Worm (Caenorhabditis elegans): ENCODE data around the gene parn-1.

The parn-1 gene

ce11 chrV:12649636-12650035 is 45.4 kb downstream of the parn-1 start, which contains the start of gene lin-25:
TSS of gene lin-25 (plus strand) at chrV:12649925.
- TF ChIP-seq elt-1 (tag; optimal IDR thresholded peaks at IDR 0.05; ENCODE audit: borderline replicate concordance, insufficient read depth) (no peak), ceh-83 (GFP tag; optimal IDR thresholded peaks at IDR 0.05) (no peak), bed-3 (GFP tag; optimal IDR thresholded peaks at IDR 0.05) (no peak), ceh-43 (GFP tag; optimal IDR thresholded peaks at IDR 0.05) (no peak), pha-4 (tag; optimal IDR thresholded peaks at IDR 0.05) (peak; percentile 44), lin-13 (tag; optimal IDR thresholded peaks at IDR 0.05) (no peak), hlh-1 (tag; optimal IDR thresholded peaks at IDR 0.05) (peak; percentile 11), zip-8 (tag; optimal IDR thresholded peaks at IDR 0.05) (no peak), unc-120 (tag; optimal IDR thresholded peaks at IDR 0.05; ENCODE audit: poor library complexity, severe bottlenecking) (no peak), nhr-237 (tag; optimal IDR thresholded peaks at IDR 0.05) (no peak), nhr-12 (tag; optimal IDR thresholded peaks at IDR 0.05) (no peak), M03D4.4 (tag; optimal IDR thresholded peaks at IDR 0.05) (no peak), ces-1 (GFP tag; optimal IDR thresholded peaks at IDR 0.05) (peak; percentile 64), unc-39 (tag; optimal IDR thresholded peaks at IDR 0.05) (no peak), nhr-76 (tag; optimal IDR thresholded peaks at IDR 0.05) (no peak), lsy-2 (tag; optimal IDR thresholded peaks at IDR 0.05) (peak; percentile 1), ham-2 (GFP tag; optimal IDR thresholded peaks at IDR 0.05) (no peak), mep-1 (tag; optimal IDR thresholded peaks at IDR 0.05) (peak; percentile 43), ztf-11 (tag; optimal IDR thresholded peaks at IDR 0.05) (no peak), drap-1 (GFP tag; optimal IDR thresholded peaks at IDR 0.05) (no peak), nhr-2 (tag; optimal IDR thresholded peaks at IDR 0.05) (no peak), elt-3 (tag; optimal IDR thresholded peaks at IDR 0.05) (no peak), unc-62 (GFP tag; optimal IDR thresholded peaks at IDR 0.05) (no peak), tbx-8 (GFP tag; optimal IDR thresholded peaks at IDR 0.05) (no peak), sem-2 (GFP tag; optimal IDR thresholded peaks at IDR 0.05) (no peak), blmp-1 (tag; optimal IDR thresholded peaks at IDR 0.05) (no peak), lin-32 (GFP tag; optimal IDR thresholded peaks at IDR 0.05) (no peak), mls-2 (tag; optimal IDR thresholded peaks at IDR 0.05) (no peak), cnd-1 (tag; optimal IDR thresholded peaks at IDR 0.05) (no peak), nhr-28 (tag; optimal IDR thresholded peaks at IDR 0.05) (no peak), snpc-4 (tag; optimal IDR thresholded peaks at IDR 0.05) (no peak), sptf-1 (tag; optimal IDR thresholded peaks at IDR 0.05) (no peak), flh-1 (GFP tag; optimal IDR thresholded peaks at IDR 0.05) (no peak), mab-5 (tag; optimal IDR thresholded peaks at IDR 0.05) (no peak), ceh-39 (tag; optimal IDR thresholded peaks at IDR 0.05) (no peak)

- no peak for TF ChIP-seq unc-120 (tag; optimal IDR thresholded peaks at IDR 0.05; ENCODE audit: poor library complexity, severe bottlenecking)
- no peak for TF ChIP-seq ceh-43 (GFP tag; optimal IDR thresholded peaks at IDR 0.05)
- TF ChIP-seq ces-1 (GFP tag; optimal IDR thresholded peaks at IDR 0.05) = no peak
- no peak for TF ChIP-seq nhr-2 (tag; optimal IDR thresholded peaks at IDR 0.05)
- TF ChIP-seq bed-3 (GFP tag; optimal IDR thresholded peaks at IDR 0.05) = no peak
- TF ChIP-seq lin-13 (tag; optimal IDR thresholded peaks at IDR 0.05) = no peak
- TF ChIP-seq blmp-1 (tag; optimal IDR thresholded peaks at IDR 0.05) = no peak
These were observed 45.8 kb downstream of the parn-1 start, which contains the start of gene gpa-9 for ce11 chrV:12649213-12649612. TSS of gene gpa-9 (minus strand) at chrV:12649313.

- no peak for TF ChIP-seq nhr-2 (tag; optimal IDR thresholded peaks at IDR 0.05)
- no peak for TF ChIP-seq zip-8 (tag; optimal IDR thresholded peaks at IDR 0.05)
- no peak for TF ChIP-seq flh-1 (GFP tag; optimal IDR thresholded peaks at IDR 0.05)
- TF ChIP-seq nhr-76 (tag; optimal IDR thresholded peaks at IDR 0.05) = no peak
These were observed 50.6 kb downstream of the parn-1 start, which contains the start of gene F56H9.8 for ce11 chrV:12644500-12644899. TSS of gene F56H9.8 (plus strand) at chrV:12644800.
